Fruit fly (Drosophila melanogaster) whole organism, embryonic: ENCODE data around the gene Sox100B.

Experiments used
- CG10209 ChIP-seq: fragments of 200-800 bp; sonication (Bioruptor generic); optimal IDR thresholded peaks from 3 replicates; lab custom pipeline; 2017; ENCODE audit warnings: missing biosample characterization, mild to moderate bottlenecking, missing genetic modification characterization, missing genetic modification reagents
- CG12659 ChIP-seq: fragments of 200-800 bp; sonication (Bioruptor generic); optimal IDR thresholded peaks from 3 replicates; lab custom pipeline; 2017; ENCODE audit warnings: mild to moderate bottlenecking, missing biosample characterization, missing genetic modification reagents, missing genetic modification characterization
- CG13775 ChIP-seq: fragments of 200-800 bp; sonication (Bioruptor generic); optimal IDR thresholded peaks from 3 replicates; lab custom pipeline; 2017; ENCODE audit warnings: missing biosample characterization, mild to moderate bottlenecking, missing genetic modification characterization
- CG14014 ChIP-seq: fragments of 200-800 bp; sonication (Bioruptor generic); IDR thresholded peaks from 2 replicates; pipeline ENCODE4 v1.3.6; 2022; ENCODE audit warnings: missing biosample characterization, missing genetic modification characterization
- CG18476 ChIP-seq: fragments of 200-800 bp; sonication (Bioruptor generic); optimal IDR thresholded peaks from 2 replicates; lab custom pipeline; 2016; ENCODE audit warnings: missing biosample characterization, mild to moderate bottlenecking, missing genetic modification characterization
- CG2712 ChIP-seq: fragments of 200-800 bp; optimal IDR thresholded peaks from 3 replicates; lab custom pipeline; 2019; ENCODE audit warnings: missing biosample characterization, mild to moderate bottlenecking, missing genetic modification characterization, moderate library complexity
- CG31441 ChIP-seq: fragments of 200-800 bp; sonication (Bioruptor generic); IDR thresholded peaks from 2 replicates; pipeline ENCODE4 v1.3.6; 2022; ENCODE audit warnings: missing biosample characterization, missing genetic modification characterization
- CG3838 ChIP-seq: fragments of 200-800 bp; sonication (Bioruptor generic); optimal IDR thresholded peaks from 3 replicates; lab custom pipeline; 2016; ENCODE audit warnings: missing biosample characterization, missing genetic modification characterization
- CG4730 ChIP-seq: fragments of 200-800 bp; sonication (Bioruptor generic); IDR thresholded peaks from 2 replicates; pipeline ENCODE4 v1.3.6; 2022; ENCODE audit warnings: missing biosample characterization, missing genetic modification characterization
- CG7987 ChIP-seq: fragments of 200-800 bp; sonication (Bioruptor generic); optimal IDR thresholded peaks from 2 replicates; lab custom pipeline; 2018; ENCODE audit warnings: missing biosample characterization, mild to moderate bottlenecking, missing genetic modification characterization, moderate library complexity
- CG9437 ChIP-seq: fragments of 200-800 bp; sonication (Bioruptor generic); optimal IDR thresholded peaks from 2 replicates; lab custom pipeline; 2018; ENCODE audit warnings: missing biosample characterization, mild to moderate bottlenecking, missing genetic modification characterization
- CG9609 ChIP-seq: fragments of 200-800 bp; sonication (Bioruptor generic); optimal IDR thresholded peaks from 3 replicates; lab custom pipeline; 2016; ENCODE audit warnings: missing biosample characterization, missing genetic modification characterization
- Camta ChIP-seq: fragments of 200-800 bp; sonication (Bioruptor generic); optimal IDR thresholded peaks from 2 replicates; lab custom pipeline; 2016; ENCODE audit warnings: missing biosample characterization, missing genetic modification characterization
- Dad ChIP-seq: fragments of 200-800 bp; sonication (Bioruptor generic); optimal IDR thresholded peaks from 3 replicates; lab custom pipeline; 2016; ENCODE audit warnings: missing biosample characterization, missing genetic modification characterization
- Doc2 ChIP-seq: fragments of 200-800 bp; sonication (Bioruptor generic); IDR thresholded peaks from 2 replicates; pipeline ENCODE4 v1.3.6; 2022; ENCODE audit warnings: missing biosample characterization, missing genetic modification characterization
- ERR ChIP-seq: fragments of 200-800 bp; sonication (Bioruptor generic); optimal IDR thresholded peaks from 2 replicates; lab custom pipeline; 2016; ENCODE audit warnings: missing biosample characterization, missing genetic modification characterization
- Fer1 ChIP-seq: fragments of 200-800 bp; sonication (Bioruptor generic); optimal IDR thresholded peaks from 2 replicates; lab custom pipeline; 2017; ENCODE audit warnings: missing biosample characterization, mild to moderate bottlenecking, missing genetic modification characterization
- Gug ChIP-seq: fragments of 200-800 bp; sonication (Bioruptor generic); IDR thresholded peaks from 4 replicates; pipeline ENCODE4 v1.3.6; 2022; ENCODE audit warnings: missing biosample characterization, missing genetic modification characterization
- Hey ChIP-seq: fragments of 200-800 bp; sonication (Bioruptor generic); optimal IDR thresholded peaks from 3 replicates; lab custom pipeline; 2018; ENCODE audit warnings: missing biosample characterization, mild to moderate bottlenecking, missing genetic modification characterization
- Hmr ChIP-seq: fragments of 200-800 bp; sonication (Bioruptor generic); optimal IDR thresholded peaks from 3 replicates; lab custom pipeline; 2017; ENCODE audit warnings: mild to moderate bottlenecking, missing biosample characterization, missing genetic modification reagents, missing genetic modification characterization
- Jarid2 ChIP-seq: fragments of 200-800 bp; sonication (Bioruptor generic); optimal IDR thresholded peaks from 3 replicates; lab custom pipeline; 2017; ENCODE audit warnings: mild to moderate bottlenecking, missing biosample characterization, missing genetic modification reagents, missing genetic modification characterization
- MESR4 ChIP-seq: fragments of 200-800 bp; sonication (Bioruptor generic); optimal IDR thresholded peaks from 2 replicates; lab custom pipeline; 2018; ENCODE audit warnings: missing biosample characterization, mild to moderate bottlenecking, missing genetic modification characterization, moderate library complexity
- Myb ChIP-seq: fragments of 200-800 bp; sonication (Bioruptor generic); optimal IDR thresholded peaks from 2 replicates; lab custom pipeline; 2016; ENCODE audit warnings: missing biosample characterization, missing genetic modification characterization
- Nf-YA ChIP-seq: fragments of 200-800 bp; sonication (Bioruptor generic); IDR thresholded peaks from 2 replicates; pipeline ENCODE4 v1.3.6; 2022; ENCODE audit warnings: missing biosample characterization, missing genetic modification characterization
- Opbp ChIP-seq: fragments of 200-800 bp; sonication (Bioruptor generic); IDR thresholded peaks from 3 replicates; pipeline ENCODE4 v1.3.6; 2022; ENCODE audit warnings: missing biosample characterization, missing genetic modification characterization; ENCODE audit not compliant: partially characterized antibody
- Ptx1 ChIP-seq: fragments of 200-800 bp; sonication (Bioruptor generic); IDR thresholded peaks from 2 replicates; pipeline ENCODE4 v1.3.6; 2022; ENCODE audit warnings: missing biosample characterization, missing genetic modification characterization
- Six4 ChIP-seq: fragments of 200-800 bp; sonication (Bioruptor generic); optimal IDR thresholded peaks from 2 replicates; lab custom pipeline; 2016; ENCODE audit warnings: missing biosample characterization, missing genetic modification characterization
- Spps ChIP-seq: fragments of 200-800 bp; sonication (Bioruptor generic); optimal IDR thresholded peaks from 2 replicates; lab custom pipeline; 2018; ENCODE audit warnings: missing biosample characterization, mild to moderate bottlenecking, missing genetic modification characterization
- ac ChIP-seq: fragments of 200-800 bp; sonication (Bioruptor generic); optimal IDR thresholded peaks from 3 replicates; lab custom pipeline; 2017; ENCODE audit warnings: missing biosample characterization, mild to moderate bottlenecking, missing genetic modification characterization
- br ChIP-seq: fragments of >200 bp; optimal IDR thresholded peaks from 2 replicates; lab custom pipeline; 2017
- cato ChIP-seq: fragments of 200-800 bp; sonication (Bioruptor generic); optimal IDR thresholded peaks from 2 replicates; lab custom pipeline; 2016; ENCODE audit warnings: missing biosample characterization, missing genetic modification characterization, borderline replicate concordance
- dmrt11E ChIP-seq: fragments of 200-800 bp; sonication (Bioruptor generic); optimal IDR thresholded peaks from 3 replicates; lab custom pipeline; 2018; ENCODE audit warnings: missing biosample characterization, mild to moderate bottlenecking, missing genetic modification characterization, moderate library complexity
- dysf ChIP-seq: fragments of 200-800 bp; sonication (Bioruptor generic); IDR thresholded peaks from 3 replicates; pipeline ENCODE4 v1.3.6; 2022; ENCODE audit warnings: missing biosample characterization, missing genetic modification characterization
- fd64A ChIP-seq: fragments of 200-800 bp; sonication (Bioruptor generic); optimal IDR thresholded peaks from 3 replicates; lab custom pipeline; 2018; ENCODE audit warnings: missing biosample characterization, mild to moderate bottlenecking, missing genetic modification characterization
- jumu ChIP-seq: fragments of 200-800 bp; sonication (Bioruptor generic); optimal IDR thresholded peaks from 3 replicates; lab custom pipeline; 2016; ENCODE audit warnings: missing biosample characterization, missing genetic modification characterization
- kah ChIP-seq: fragments of 200-800 bp; sonication (Bioruptor generic); optimal IDR thresholded peaks from 2 replicates; lab custom pipeline; 2018; ENCODE audit warnings: missing biosample characterization, mild to moderate bottlenecking, missing genetic modification characterization
- kni ChIP-seq: fragments of 200-800 bp; sonication (Bioruptor generic); optimal IDR thresholded peaks from 3 replicates; lab custom pipeline; 2017; ENCODE audit warnings: mild to moderate bottlenecking, missing biosample characterization, missing genetic modification reagents, missing genetic modification characterization
- mirr ChIP-seq: fragments of 200-800 bp; sonication (Bioruptor generic); optimal IDR thresholded peaks from 3 replicates; lab custom pipeline; 2018; ENCODE audit warnings: missing biosample characterization, mild to moderate bottlenecking, missing genetic modification characterization
- nmo ChIP-seq: fragments of 200-800 bp; sonication (Bioruptor generic); optimal IDR thresholded peaks from 2 replicates; lab custom pipeline; 2018; ENCODE audit warnings: missing biosample characterization, mild to moderate bottlenecking, missing genetic modification characterization, moderate library complexity
- odd ChIP-seq: fragments of 200-800 bp; sonication (Bioruptor generic); optimal IDR thresholded peaks from 2 replicates; lab custom pipeline; 2017; ENCODE audit warnings: missing biosample characterization, mild to moderate bottlenecking, missing genetic modification characterization
- onecut ChIP-seq: fragments of 200-800 bp; sonication (Bioruptor generic); IDR thresholded peaks from 2 replicates; pipeline ENCODE4 v1.3.6; 2022; ENCODE audit warnings: missing biosample characterization, missing genetic modification characterization
- org-1 ChIP-seq: fragments of 200-800 bp; sonication (Bioruptor generic); optimal IDR thresholded peaks from 2 replicates; lab custom pipeline; 2017; ENCODE audit warnings: missing biosample characterization, missing genetic modification characterization
- ranshi ChIP-seq: fragments of 200-800 bp; sonication (Bioruptor generic); IDR thresholded peaks from 2 replicates; pipeline ENCODE4 v1.3.6; 2022; ENCODE audit warnings: missing biosample characterization, missing genetic modification characterization
- sisA ChIP-seq: fragments of 200-800 bp; sonication (Bioruptor generic); IDR thresholded peaks from 2 replicates; pipeline ENCODE4 v1.3.6; 2022; ENCODE audit warnings: missing biosample characterization, missing genetic modification characterization
- sr ChIP-seq: fragments of 200-800 bp; sonication (Bioruptor generic); IDR thresholded peaks from 3 replicates; pipeline ENCODE4 v1.3.6; 2022; ENCODE audit warnings: missing biosample characterization, missing genetic modification characterization
- tin ChIP-seq: fragments of 200-800 bp; sonication (Bioruptor generic); optimal IDR thresholded peaks from 3 replicates; lab custom pipeline; 2016; ENCODE audit warnings: missing biosample characterization, missing genetic modification characterization
- trem ChIP-seq: fragments of 200-800 bp; optimal IDR thresholded peaks from 3 replicates; lab custom pipeline; 2019; ENCODE audit warnings: missing biosample characterization, mild to moderate bottlenecking, missing genetic modification characterization, moderate library complexity
- zen ChIP-seq: fragments of 200-800 bp; sonication (Bioruptor generic); optimal IDR thresholded peaks from 3 replicates; lab custom pipeline; 2018; ENCODE audit warnings: missing biosample characterization, mild to moderate bottlenecking, missing genetic modification characterization, moderate library complexity
- zfh1 ChIP-seq: fragments of 200-800 bp; sonication (Bioruptor generic); IDR thresholded peaks from 3 replicates; pipeline ENCODE4 v1.3.6; 2022; ENCODE audit warnings: missing biosample characterization, missing genetic modification characterization
- zfh2 ChIP-seq: fragments of 200-800 bp; sonication (Bioruptor generic); optimal IDR thresholded peaks from 2 replicates; lab custom pipeline; 2016; ENCODE audit warnings: missing biosample characterization, missing genetic modification characterization

Gene Sox100B

dm6 chr3R:31059036-31059806, 5.8 kb upstream of the Sox100B start (continued):
- TF ChIP-seq Spps (peak; percentile 80), Fer1 (peak; percentile 70), CG7987 (GFP tag; lab: Kevin White, UChicago) (peak; percentile 42), trem (tag; lab: Kevin White, UChicago) (peak; percentile 78), zen (tag; lab: Kevin White, UChicago) (peak; percentile 64), kni (GFP tag; lab: Kevin White, UChicago) (peak; percentile 88), CG10209 (GFP tag; lab: Kevin White, UChicago) (peak; percentile 78), fd64A (GFP tag; lab: Kevin White, UChicago) (peak; percentile 81), dmrt11E (tag; lab: Kevin White, UChicago) (peak; percentile 81), ranshi (peak; percentile 65; the same call in 1 of the 2 replicates), MESR4 (GFP tag; lab: Kevin White, UChicago) (peak; percentile 17), tin (GFP tag; lab: Kevin White, UChicago) (peak; percentile 81), Camta (GFP tag; lab: Kevin White, UChicago) (peak; percentile 51), CG2712 (peak; percentile 89), Jarid2 (GFP tag; lab: Kevin White, UChicago) (peak; percentile 10), Six4 (GFP tag; lab: Kevin White, UChicago) (peak; percentile 57), CG9609 (GFP tag; lab: Kevin White, UChicago) (no peak), CG31441 (GFP tag; lab: Robert Waterston, UW) (peak; percentile 93), Hmr (GFP tag; lab: Kevin White, UChicago) (peak; percentile 81), sisA (GFP tag; lab: Robert Waterston, UW) (peak; percentile 80), br (lab: Kevin White, UChicago) (no peak), CG14014 (peak; percentile 70), onecut (peak; percentile 66; the same call in 1 of the 2 replicates), CG12659 (GFP tag; lab: Kevin White, UChicago) (peak; percentile 72), Gug (GFP tag; lab: Robert Waterston, UW) (peak; percentile 40; the same call in 2 of the 4 replicates), sr (GFP tag; lab: Robert Waterston, UW) (no peak; the same call in 2 of the 3 replicates), mirr (GFP tag; lab: Kevin White, UChicago) (no peak), kah (GFP tag; lab: Kevin White, UChicago) (peak; percentile 63), zfh1 (GFP tag; lab: Robert Waterston, UW) (peak; percentile 83), Nf-YA (peak; percentile 71), CG13775 (GFP tag; lab: Kevin White, UChicago) (peak; percentile 70), Opbp (no peak), Dad (no peak), CG4730 (peak; percentile 76), Myb (GFP tag; lab: Kevin White, UChicago) (no peak), CG18476 (GFP tag; lab: Kevin White, UChicago) (peak; percentile 49), zfh2 (GFP tag; lab: Kevin White, UChicago) (peak; percentile 30), dysf (GFP tag; lab: Robert Waterston, UW) (peak; percentile 81; the same call in 2 of the 3 replicates), CG9437 (peak; percentile 79), ac (peak; percentile 51), nmo (peak; percentile 92), jumu (GFP tag; lab: Kevin White, UChicago) (no peak), ERR (GFP tag; lab: Kevin White, UChicago) (no peak), Ptx1 (GFP tag; lab: Robert Waterston, UW) (peak; percentile 85), Doc2 (peak; percentile 21; the same call in 1 of the 2 replicates), odd (GFP tag; lab: Kevin White, UChicago) (peak; percentile 58), CG3838 (GFP tag; lab: Kevin White, UChicago) (peak; percentile 19), cato (GFP tag; lab: Kevin White, UChicago) (peak; percentile 52), Hey (tag; lab: Kevin White, UChicago) (no peak), org-1 (GFP tag; lab: Kevin White, UChicago) (peak; percentile 74)
